Fruit fly (Drosophila melanogaster) whole organism, embryonic: ENCODE measurements around the gene CG10750.

ENCODE experiments used
- Antp ChIP-seq: fragments of 200-800 bp; sonication (Bioruptor generic); optimal IDR thresholded peaks from 3 replicates; lab custom pipeline; 2016; ENCODE audit warnings: missing biosample characterization, missing genetic modification characterization
- B-H2 ChIP-seq: fragments of 200-800 bp; sonication (Bioruptor generic); optimal IDR thresholded peaks from 2 replicates; lab custom pipeline; 2018; ENCODE audit warnings: missing biosample characterization, mild to moderate bottlenecking, missing genetic modification characterization
- CG10462 ChIP-seq: fragments of 200-800 bp; sonication (Bioruptor generic); optimal IDR thresholded peaks from 2 replicates; lab custom pipeline; 2016; ENCODE audit warnings: missing biosample characterization, missing genetic modification characterization
- CG11696 ChIP-seq: fragments of 200-800 bp; sonication (Bioruptor generic); IDR thresholded peaks from 2 replicates; pipeline ENCODE4 v1.3.6; 2022; ENCODE audit warnings: missing biosample characterization, missing genetic modification characterization
- CG12659 ChIP-seq: fragments of 200-800 bp; sonication (Bioruptor generic); optimal IDR thresholded peaks from 3 replicates; lab custom pipeline; 2017; ENCODE audit warnings: mild to moderate bottlenecking, missing biosample characterization, missing genetic modification reagents, missing genetic modification characterization
- CG14667 ChIP-seq: fragments of 200-800 bp; sonication (Bioruptor generic); IDR thresholded peaks from 2 replicates; pipeline ENCODE4 v1.3.6; 2022; ENCODE audit warnings: missing biosample characterization, missing genetic modification characterization
- CG15073 ChIP-seq: fragments of 200-800 bp; sonication (Bioruptor generic); optimal IDR thresholded peaks from 2 replicates; lab custom pipeline; 2016; ENCODE audit warnings: missing biosample characterization, missing genetic modification characterization
- CG16779 ChIP-seq: fragments of 200-800 bp; sonication (Bioruptor generic); IDR thresholded peaks from 2 replicates; pipeline ENCODE4 v1.3.6; 2022; ENCODE audit warnings: missing biosample characterization, missing genetic modification characterization
- CG17385 ChIP-seq: fragments of 200-800 bp; sonication (Bioruptor generic); optimal IDR thresholded peaks from 3 replicates; lab custom pipeline; 2018; ENCODE audit warnings: missing biosample characterization, mild to moderate bottlenecking, missing genetic modification characterization
- CG2712 ChIP-seq: fragments of 200-800 bp; optimal IDR thresholded peaks from 3 replicates; lab custom pipeline; 2019; ENCODE audit warnings: missing biosample characterization, mild to moderate bottlenecking, missing genetic modification characterization, moderate library complexity
- CG32767 ChIP-seq: fragments of 200-800 bp; sonication (Bioruptor generic); IDR thresholded peaks from 2 replicates; pipeline ENCODE4 v1.3.6; 2022; ENCODE audit warnings: missing biosample characterization, missing genetic modification characterization
- CG32772 ChIP-seq: fragments of 200-800 bp; sonication (Bioruptor generic); IDR thresholded peaks from 2 replicates; pipeline ENCODE4 v1.3.6; 2022; ENCODE audit warnings: missing biosample characterization, missing genetic modification characterization
- CG3407 ChIP-seq: fragments of 200-800 bp; sonication (Bioruptor generic); optimal IDR thresholded peaks from 2 replicates; lab custom pipeline; 2018; ENCODE audit warnings: missing biosample characterization, mild to moderate bottlenecking, missing genetic modification characterization
- CG34376 ChIP-seq: fragments of 200-800 bp; sonication (Bioruptor generic); optimal IDR thresholded peaks from 2 replicates; lab custom pipeline; 2018; ENCODE audit warnings: missing biosample characterization, mild to moderate bottlenecking, missing genetic modification characterization
- CG3726 ChIP-seq: fragments of 200-800 bp; sonication (Bioruptor generic); IDR thresholded peaks from 3 replicates; pipeline ENCODE4, ENCODE4 v1.3.6; 2022; ENCODE audit warnings: missing biosample characterization, missing genetic modification characterization
- CG3838 ChIP-seq: fragments of 200-800 bp; sonication (Bioruptor generic); optimal IDR thresholded peaks from 3 replicates; lab custom pipeline; 2016; ENCODE audit warnings: missing biosample characterization, missing genetic modification characterization
- CG4360 ChIP-seq: fragments of 200-800 bp; sonication (Bioruptor generic); IDR thresholded peaks from 2 replicates; pipeline ENCODE4 v1.3.6; 2022; ENCODE audit warnings: missing biosample characterization, missing genetic modification characterization
- CG6254 ChIP-seq: fragments of 200-800 bp; sonication (Bioruptor generic); optimal IDR thresholded peaks from 3 replicates; lab custom pipeline; 2017; ENCODE audit warnings: mild to moderate bottlenecking, missing biosample characterization, missing genetic modification reagents, missing genetic modification characterization
- CG6689 ChIP-seq: fragments of 200-800 bp; sonication (Bioruptor generic); IDR thresholded peaks from 2 replicates; pipeline ENCODE4 v1.3.6; 2022; ENCODE audit warnings: missing biosample characterization, missing genetic modification characterization
- CG7963 ChIP-seq: fragments of 200-800 bp; sonication (Bioruptor generic); IDR thresholded peaks from 3 replicates; pipeline ENCODE4 v1.3.6; 2022; ENCODE audit warnings: missing biosample characterization, missing genetic modification characterization; ENCODE audit not compliant: partially characterized antibody
- CG8924 ChIP-seq: fragments of 200-800 bp; optimal IDR thresholded peaks from 3 replicates; lab custom pipeline; 2019; ENCODE audit warnings: missing biosample characterization, mild to moderate bottlenecking, missing genetic modification characterization, moderate library complexity
- CG9876 ChIP-seq: fragments of 200-800 bp; sonication (Bioruptor generic); optimal IDR thresholded peaks from 2 replicates; lab custom pipeline; 2016; ENCODE audit warnings: missing biosample characterization, missing genetic modification characterization
- CHES-1-like ChIP-seq: fragments of 200-800 bp; sonication (Bioruptor generic); optimal IDR thresholded peaks from 2 replicates; lab custom pipeline; 2016; ENCODE audit warnings: missing biosample characterization, missing genetic modification characterization
- CTCF ChIP-seq: fragments of 200-800 bp; sonication (Bioruptor generic); optimal IDR thresholded peaks from 2 replicates; lab custom pipeline; 2017; ENCODE audit warnings: missing biosample characterization, mild to moderate bottlenecking, missing genetic modification characterization, moderate library complexity
- Chrac-16 ChIP-seq: fragments of 200-800 bp; sonication (Bioruptor generic); optimal IDR thresholded peaks from 3 replicates; lab custom pipeline; 2016; ENCODE audit warnings: missing biosample characterization, missing genetic modification characterization
- Dbx ChIP-seq: fragments of 200-800 bp; sonication (Bioruptor generic); IDR thresholded peaks from 3 replicates; pipeline ENCODE4 v1.3.6; 2022; ENCODE audit warnings: missing biosample characterization, missing genetic modification characterization
- HLH3B ChIP-seq: fragments of 200-800 bp; sonication (Bioruptor generic); IDR thresholded peaks from 2 replicates; pipeline ENCODE4 v1.3.6; 2022; ENCODE audit warnings: missing biosample characterization, missing genetic modification characterization
- HLH4C ChIP-seq: fragments of 200-800 bp; sonication (Bioruptor generic); IDR thresholded peaks from 3 replicates; pipeline ENCODE4 v1.3.6; 2022; ENCODE audit warnings: missing biosample characterization, missing genetic modification characterization; ENCODE audit not compliant: partially characterized antibody
- Kr ChIP-seq: fragments of 200-800 bp; sonication (Bioruptor generic); optimal IDR thresholded peaks from 2 replicates; lab custom pipeline; 2017; ENCODE audit warnings: missing biosample characterization, mild to moderate bottlenecking, missing genetic modification characterization
- Mad ChIP-seq: fragments of 200-800 bp; sonication (Bioruptor generic); optimal IDR thresholded peaks from 2 replicates; lab custom pipeline; 2016; ENCODE audit warnings: missing biosample characterization, missing genetic modification characterization
- btn ChIP-seq: fragments of 200-800 bp; sonication (Bioruptor generic); optimal IDR thresholded peaks from 2 replicates; lab custom pipeline; 2016; ENCODE audit warnings: missing biosample characterization, missing genetic modification characterization
- cg ChIP-seq: fragments of 200-800 bp; sonication (Bioruptor generic); optimal IDR thresholded peaks from 3 replicates; lab custom pipeline; 2019; ENCODE audit warnings: missing biosample characterization, mild to moderate bottlenecking, missing genetic modification characterization, moderate library complexity
- chif ChIP-seq, 2 experiments: fragments of 200-800 bp; sonication (Bioruptor generic); optimal IDR thresholded peaks; 3 replicates each; lab custom pipeline; 2016; ENCODE audit warnings: missing biosample characterization in 2 of 2, missing genetic modification characterization in 2 of 2
- dm ChIP-seq: fragments of 200-800 bp; sonication (Bioruptor generic); optimal IDR thresholded peaks from 3 replicates; lab custom pipeline; 2016; ENCODE audit warnings: missing biosample characterization, missing genetic modification characterization
- dysf ChIP-seq: fragments of 200-800 bp; sonication (Bioruptor generic); IDR thresholded peaks from 3 replicates; pipeline ENCODE4 v1.3.6; 2022; ENCODE audit warnings: missing biosample characterization, missing genetic modification characterization
- emc ChIP-seq: fragments of 200-800 bp; sonication (Bioruptor generic); optimal IDR thresholded peaks from 2 replicates; lab custom pipeline; 2016; ENCODE audit warnings: missing biosample characterization, missing genetic modification characterization
- ems ChIP-seq: fragments of 200-800 bp; sonication (Bioruptor generic); optimal IDR thresholded peaks from 3 replicates; lab custom pipeline; 2016; ENCODE audit warnings: missing biosample characterization, missing genetic modification characterization
- ewg ChIP-seq: fragments of 200-800 bp; sonication (Bioruptor generic); optimal IDR thresholded peaks from 3 replicates; lab custom pipeline; 2017; ENCODE audit warnings: mild to moderate bottlenecking, missing biosample characterization, missing genetic modification reagents, missing genetic modification characterization
- ham ChIP-seq: fragments of 200-800 bp; sonication (Bioruptor generic); IDR thresholded peaks from 2 replicates; pipeline ENCODE4 v1.3.6; 2022; ENCODE audit warnings: missing biosample characterization, missing genetic modification characterization
- insv ChIP-seq, 2 experiments: fragments of 200-800 bp; sonication (Bioruptor generic); optimal IDR thresholded peaks; 3 replicates each; lab custom pipeline; 2016 to 2018; ENCODE audit warnings: missing biosample characterization in 2 of 2, missing genetic modification characterization in 2 of 2
- jumu ChIP-seq: fragments of 200-800 bp; sonication (Bioruptor generic); optimal IDR thresholded peaks from 3 replicates; lab custom pipeline; 2016; ENCODE audit warnings: missing biosample characterization, missing genetic modification characterization
- klu ChIP-seq: fragments of 200-800 bp; sonication (Bioruptor generic); IDR thresholded peaks from 2 replicates; pipeline ENCODE4 v1.3.6; 2022; ENCODE audit warnings: missing biosample characterization, missing genetic modification characterization
- kni ChIP-seq: fragments of 200-800 bp; sonication (Bioruptor generic); optimal IDR thresholded peaks from 3 replicates; lab custom pipeline; 2017; ENCODE audit warnings: mild to moderate bottlenecking, missing biosample characterization, missing genetic modification reagents, missing genetic modification characterization
- lbe ChIP-seq: fragments of 200-800 bp; sonication (Bioruptor generic); optimal IDR thresholded peaks from 2 replicates; lab custom pipeline; 2016; ENCODE audit warnings: missing biosample characterization, mild to moderate bottlenecking, missing genetic modification characterization
- mld ChIP-seq: fragments of 200-800 bp; sonication (Bioruptor generic); IDR thresholded peaks from 3 replicates; pipeline ENCODE4 v1.3.6; 2022; ENCODE audit warnings: missing biosample characterization, missing genetic modification characterization; ENCODE audit not compliant: partially characterized antibody
- pfk ChIP-seq: fragments of 200-800 bp; sonication (Bioruptor generic); optimal IDR thresholded peaks from 2 replicates; lab custom pipeline; 2018; ENCODE audit warnings: missing biosample characterization, mild to moderate bottlenecking, missing genetic modification characterization, moderate library complexity
- pros ChIP-seq: fragments of 200-800 bp; sonication (Bioruptor generic); optimal IDR thresholded peaks from 3 replicates; lab custom pipeline; 2019; ENCODE audit warnings: missing biosample characterization, mild to moderate bottlenecking, missing genetic modification characterization, moderate library complexity
- so ChIP-seq: fragments of 200-800 bp; sonication (Bioruptor generic); IDR thresholded peaks from 3 replicates; pipeline ENCODE4 v1.3.6; 2022; ENCODE audit warnings: missing biosample characterization, missing genetic modification characterization
- sr ChIP-seq: fragments of 200-800 bp; sonication (Bioruptor generic); IDR thresholded peaks from 3 replicates; pipeline ENCODE4 v1.3.6; 2022; ENCODE audit warnings: missing biosample characterization, missing genetic modification characterization
- tup ChIP-seq: fragments of 200-800 bp; sonication (Bioruptor generic); optimal IDR thresholded peaks from 2 replicates; lab custom pipeline; 2016; ENCODE audit warnings: missing biosample characterization, mild to moderate bottlenecking, missing genetic modification characterization, moderate library complexity
- tx ChIP-seq: fragments of 200-800 bp; sonication (Bioruptor generic); optimal IDR thresholded peaks from 2 replicates; lab custom pipeline; 2016; ENCODE audit warnings: missing biosample characterization, missing genetic modification characterization
- unpg ChIP-seq: fragments of 200-800 bp; sonication (Bioruptor generic); optimal IDR thresholded peaks from 3 replicates; lab custom pipeline; 2018; ENCODE audit warnings: missing biosample characterization, mild to moderate bottlenecking, missing genetic modification characterization, moderate library complexity
- yki ChIP-seq: fragments of >200 bp; optimal IDR thresholded peaks from 3 replicates; lab custom pipeline; 2018

CG10750 gene

dm6 chr2L:19335052-19335451 lies 35.0 kb downstream of the CG10750 start (continued):
- TF ChIP-seq CG17385 (GFP tag; lab: Kevin White, UChicago) (peak; percentile 40), emc (GFP tag; lab: Kevin White, UChicago) (no peak), sr (GFP tag; lab: Robert Waterston, UW) (no peak), CG9876 (GFP tag; lab: Kevin White, UChicago) (no peak), pfk (GFP tag; lab: Kevin White, UChicago) (no peak), Dbx (GFP tag; lab: Robert Waterston, UW) (no peak), CG10462 (peak; percentile 2), kni (no peak), CG32767 (peak; percentile 35; the same call in 1 of the 2 replicates), dysf (GFP tag; lab: Robert Waterston, UW) (peak; percentile 58; the same call in 2 of the 3 replicates), CHES-1-like (GFP tag; lab: Kevin White, UChicago) (peak; percentile 6), Kr (GFP tag; lab: Kevin White, UChicago) (no peak), unpg (peak; percentile 57), CG16779 (GFP tag; lab: Robert Waterston, UW) (no peak), HLH4C (no peak), CG2712 (tag; lab: Kevin White, UChicago) (peak; percentile 80), CG3838 (GFP tag; lab: Kevin White, UChicago) (no peak), CG3726 (no peak), dm (peak; percentile 2), jumu (no peak), so (GFP tag; lab: Robert Waterston, UW) (0 out of 3 replicates have a peak, but pooled peaks have one; percentile 45), B-H2 (GFP tag; lab: Kevin White, UChicago) (no peak), klu (GFP tag; lab: Robert Waterston, UW) (0 out of 2 replicates have a peak, but pooled peaks have one; percentile 27), CG6254 (GFP tag; lab: Kevin White, UChicago) (peak; percentile 44), cg (GFP tag; lab: Kevin White, UChicago) (no peak), lbe (no peak), CG14667 (GFP tag; lab: Robert Waterston, UW) (peak; percentile 47; the same call in 1 of the 2 replicates), CG12659 (GFP tag; lab: Kevin White, UChicago) (peak; percentile 41), CG34376 (GFP tag; lab: Kevin White, UChicago) (no peak), CG8924 (tag; lab: Kevin White, UChicago) (peak; percentile 66), ham (GFP tag; lab: Robert Waterston, UW) (no peak), CG32772 (peak; percentile 64), pros (GFP tag; lab: Kevin White, UChicago) (no peak), tx (GFP tag; lab: Kevin White, UChicago) (no peak), CG7963 (no peak), CG6689 (GFP tag; lab: Robert Waterston, UW) (peak; percentile 76), HLH3B (GFP tag; lab: Robert Waterston, UW) (peak; percentile 62), ems (GFP tag; lab: Kevin White, UChicago) (peak; percentile 42), CG11696 (no peak), Chrac-16 (GFP tag; lab: Kevin White, UChicago) (peak; percentile 65), mld (no peak), CTCF (GFP tag; lab: Kevin White, UChicago) (no peak), Mad (GFP tag; lab: Kevin White, UChicago) (peak; percentile 47), chif (GFP tag; optimal IDR thresholded peaks at IDR 0.05; lab: Kevin White, UChicago) (peak; percentile 2 to 70), ewg (GFP tag; lab: Kevin White, UChicago) (peak; percentile 17), yki (no peak), CG15073 (GFP tag; lab: Kevin White, UChicago) (no peak), tup (GFP tag; lab: Kevin White, UChicago) (no peak), CG3407 (GFP tag; lab: Kevin White, UChicago) (peak; percentile 31), insv (GFP tag; optimal IDR thresholded peaks at IDR 0.05; lab: Kevin White, UChicago) (no peak), btn (GFP tag; lab: Kevin White, UChicago) (no peak), CG4360 (GFP tag; lab: Robert Waterston, UW) (no peak), Antp (GFP tag; lab: Kevin White, UChicago) (no peak)
